Fruit fly (Drosophila melanogaster) whole organism, prepupa: Measurements from ENCODE around the gene Pten.

ENCODE experiments used
- CG4318 ChIP-seq: fragments of 200-800 bp; sonication (Bioruptor generic); optimal IDR thresholded peaks from 3 replicates; lab custom pipeline; 2017; ENCODE audit warnings: missing biosample characterization, mild to moderate bottlenecking, missing genetic modification characterization
- Met ChIP-seq: fragments of 200-800 bp; sonication (Bioruptor generic); optimal IDR thresholded peaks from 3 replicates; lab custom pipeline; 2016; ENCODE audit warnings: missing biosample characterization, missing genetic modification characterization
- Sox102F ChIP-seq: fragments of 200-800 bp; sonication (Bioruptor generic); optimal IDR thresholded peaks from 2 replicates; lab custom pipeline; 2016; ENCODE audit warnings: missing biosample characterization, mild to moderate bottlenecking, missing genetic modification characterization
- vri ChIP-seq: fragments of 200-800 bp; sonication (Bioruptor generic); optimal IDR thresholded peaks from 3 replicates; lab custom pipeline; 2016; ENCODE audit warnings: missing biosample characterization, mild to moderate bottlenecking, missing genetic modification characterization

DNA sequence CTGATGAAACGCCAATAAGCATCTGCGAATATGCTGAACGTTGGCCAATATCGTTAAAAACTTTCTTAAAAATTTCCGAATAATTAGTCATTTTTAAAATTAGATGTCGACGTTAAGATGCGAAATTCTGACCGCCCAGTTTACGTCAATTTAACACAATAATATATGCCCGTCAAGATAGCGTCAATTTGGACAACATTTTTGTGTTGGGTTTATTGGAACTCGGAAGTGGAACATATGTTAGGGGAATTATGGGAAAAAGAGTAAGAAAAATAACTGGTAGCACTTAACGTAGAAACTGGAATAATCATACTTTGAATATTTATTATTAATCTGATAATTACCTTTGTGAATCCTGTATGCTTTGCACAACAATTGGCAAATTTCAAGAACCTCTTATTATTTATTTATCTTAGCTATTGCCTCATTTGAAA is 5.1 kb downstream of the Pten start, which contains the start of gene CG5676:
- TF ChIP-seq CG4318 (GFP tag; lab: Kevin White, UChicago) (no peak), Sox102F (GFP tag; lab: Kevin White, UChicago) (no peak), Met (no peak), vri (GFP tag; lab: Kevin White, UChicago) (no peak)
